Worm (Caenorhabditis elegans) whole organism, young adult: ENCODE data around the gene W02F12.4.

Experiments
- D2030.7 ChIP-seq: fragments of 200-800 bp; sonication (Bioruptor generic); IDR thresholded peaks from 2 replicates; pipeline ENCODE4 v1.3.6; 2022; ENCODE audit warnings: missing genetic modification reagents, missing genetic modification characterization, missing compliant biosample characterization
- F23B12.7 ChIP-seq: sonication (generic microtip); optimal IDR thresholded peaks from 2 replicates; lab custom pipeline; 2017; ENCODE audit warnings: missing genetic modification characterization, mild to moderate bottlenecking, missing compliant biosample characterization, antibody characterized with exemption, moderate library complexity; ENCODE audit not compliant: insufficient read depth
- K11D2.4 ChIP-seq: fragments of 200-800 bp; sonication (Bioruptor generic); IDR thresholded peaks from 2 replicates; pipeline ENCODE4 v1.3.6; 2022; ENCODE audit warnings: missing genetic modification reagents, missing genetic modification characterization, missing compliant biosample characterization
- Y53F4B.3 ChIP-seq: fragments of 200-800 bp; sonication (Bioruptor generic); IDR thresholded peaks from 2 replicates; pipeline ENCODE4 v1.3.6; 2022; ENCODE audit warnings: missing genetic modification reagents, missing genetic modification characterization, missing compliant biosample characterization
- Y67H2A.10 ChIP-seq: fragments of 200-800 bp; sonication (Bioruptor generic); conservative IDR thresholded peaks from 2 replicates; pipeline ENCODE4 v1.3.6; 2022; ENCODE audit warnings: missing genetic modification reagents, missing genetic modification characterization, missing compliant biosample characterization
- Y79H2A.3 ChIP-seq: fragments of 200-800 bp; sonication (Bioruptor generic); conservative IDR thresholded peaks from 2 replicates; pipeline ENCODE4 v1.3.6; 2022; ENCODE audit warnings: missing genetic modification reagents, missing genetic modification characterization, missing compliant biosample characterization
- ZK185.1 ChIP-seq: sonication (generic microtip); optimal IDR thresholded peaks from 2 replicates; lab custom pipeline; 2016; ENCODE audit warnings: mild to moderate bottlenecking, missing genetic modification characterization, missing compliant biosample characterization; ENCODE audit not compliant: poor library complexity, severe bottlenecking
- athp-1 ChIP-seq: sonication (generic microtip); optimal IDR thresholded peaks from 2 replicates; lab custom pipeline; 2017; ENCODE audit warnings: mild to moderate bottlenecking, missing genetic modification characterization, missing compliant biosample characterization
- attf-5 ChIP-seq: fragments of 200-800 bp; sonication (Bioruptor generic); optimal IDR thresholded peaks from 2 replicates; lab custom pipeline; 2018; ENCODE audit warnings: mild to moderate bottlenecking, missing genetic modification characterization, missing compliant biosample characterization
- bed-1 ChIP-seq: fragments of 200-800 bp; sonication (Bioruptor generic); IDR thresholded peaks from 2 replicates; pipeline ENCODE4 v1.3.6; 2022; ENCODE audit warnings: missing genetic modification reagents, missing genetic modification characterization, missing compliant biosample characterization
- dpff-1 ChIP-seq: sonication (generic microtip); optimal IDR thresholded peaks from 2 replicates; lab custom pipeline; 2017; ENCODE audit warnings: mild to moderate bottlenecking, missing genetic modification characterization, missing compliant biosample characterization
- hlh-26 ChIP-seq: fragments of 200-800 bp; sonication (Bioruptor generic); conservative IDR thresholded peaks from 2 replicates; pipeline ENCODE4 v1.3.6; 2022; ENCODE audit warnings: missing genetic modification reagents, missing genetic modification characterization, missing compliant biosample characterization
- hrde-1 ChIP-seq: sonication (generic microtip); optimal IDR thresholded peaks from 2 replicates; lab custom pipeline; 2016; ENCODE audit warnings: missing genetic modification characterization, mild to moderate bottlenecking, missing compliant biosample characterization, moderate library complexity, missing genotype, missing genetic modification reagents, borderline replicate concordance
- hsf-1 ChIP-seq: fragments of 200-800 bp; sonication (Bioruptor generic); IDR thresholded peaks from 2 replicates; pipeline ENCODE4 v1.3.6; 2022; ENCODE audit warnings: missing genetic modification reagents, missing genetic modification characterization, missing compliant biosample characterization
- lsl-1 ChIP-seq: fragments of 200-800 bp; sonication (Bioruptor generic); optimal IDR thresholded peaks from 2 replicates; lab custom pipeline; 2018; ENCODE audit warnings: mild to moderate bottlenecking, missing genetic modification characterization, moderate library complexity, missing compliant biosample characterization
- mel-28 ChIP-seq: sonication (generic microtip); optimal IDR thresholded peaks from 2 replicates; lab custom pipeline; 2016; ENCODE audit warnings: borderline replicate concordance, mild to moderate bottlenecking, missing genetic modification characterization, missing compliant biosample characterization
- nhr-80 ChIP-seq: sonication (generic microtip); optimal IDR thresholded peaks from 2 replicates; lab custom pipeline; 2016; ENCODE audit warnings: missing genetic modification characterization, missing compliant biosample characterization
- rec-8 ChIP-seq, 2 experiments: sonication (generic microtip); optimal IDR thresholded peaks; 2 replicates each; lab custom pipeline; 2016; ENCODE audit warnings: mild to moderate bottlenecking in 2 of 2, missing genetic modification characterization in 2 of 2, missing genetic modification reagents in 2 of 2, missing genotype in 2 of 2, missing biosample characterization in 1 of 2, missing compliant biosample characterization in 1 of 2, moderate library complexity in 1 of 2
- snpc-3.4 ChIP-seq: sonication (generic microtip); optimal IDR thresholded peaks from 2 replicates; lab custom pipeline; 2017; ENCODE audit warnings: missing genetic modification characterization, mild to moderate bottlenecking, missing compliant biosample characterization, antibody characterized with exemption, moderate library complexity, missing genotype, missing genetic modification reagents
- snpc-4 ChIP-seq, 5 experiments: fragments of 150-350 bp in 1 of 5; sonication (generic microtip) in 4 of 5; optimal IDR thresholded peaks; 2 replicates each; lab custom pipeline; 2014 to 2018; ENCODE audit warnings: missing genetic modification characterization in 5 of 5, missing biosample characterization in 3 of 5, antibody characterized with exemption in 2 of 5, mild to moderate bottlenecking in 2 of 5, missing compliant biosample characterization in 2 of 5, missing genotype in 2 of 5, moderate library complexity in 2 of 5, missing genetic modification reagents in 1 of 5
- xnd-1 ChIP-seq: sonication (generic microtip); optimal IDR thresholded peaks from 2 replicates; lab custom pipeline; 2016; ENCODE audit warnings: missing genotype, missing genetic modification reagents, missing genetic modification characterization, missing compliant biosample characterization
- zfh-2 ChIP-seq: fragments of 200-800 bp; sonication (Bioruptor generic); conservative IDR thresholded peaks from 2 replicates; pipeline ENCODE4 v1.3.6; 2022; ENCODE audit warnings: missing genetic modification reagents, missing genetic modification characterization, missing compliant biosample characterization
- ztf-28 ChIP-seq: fragments of 200-800 bp; sonication (Bioruptor generic); IDR thresholded peaks from 2 replicates; pipeline ENCODE4 v1.3.6; 2022; ENCODE audit warnings: missing genetic modification reagents, missing genetic modification characterization, missing compliant biosample characterization

Gene W02F12.4

ce11 chrV:6681501-6681900, 25.2 kb downstream of the W02F12.4 start, which contains the start of gene egl-46:
egl-46 (minus strand) TSS chrV:6681573.
- TF ChIP-seq zfh-2 (GFP tag; lab: Robert Waterston, UW) (0 out of 2 replicates have a peak, but pooled peaks have one; percentile 19), hrde-1 (tag; lab: Kevin White, UChicago) (no peak)

- TF ChIP-seq nhr-80 (tag; lab: Kevin White, UChicago) (peak; percentile 87), hsf-1 (GFP tag; lab: Robert Waterston, UW) (no peak)
Measured at ce11 chrV:6676158-6676849, 30.4 kb downstream of the W02F12.4 start, which contains the start of gene cest-34. cest-34 (plus strand) TSS chrV:6676799.

- TF ChIP-seq ZK185.1 (tag; lab: Kevin White, UChicago) (no peak), F23B12.7 (tag; lab: Kevin White, UChicago) (no peak), Y79H2A.3 (GFP tag; lab: Robert Waterston, UW) (no peak), lsl-1 (GFP tag; lab: Kevin White, UChicago) (no peak), hlh-26 (GFP tag; lab: Robert Waterston, UW) (no peak), athp-1 (tag; lab: Kevin White, UChicago) (no peak), ztf-28 (GFP tag; lab: Robert Waterston, UW) (no peak), bed-1 (GFP tag; lab: Robert Waterston, UW) (no peak), K11D2.4 (GFP tag; lab: Robert Waterston, UW) (no peak), xnd-1 (tag; lab: Kevin White, UChicago) (no peak), snpc-3.4 (tag; lab: Kevin White, UChicago) (no peak), D2030.7 (GFP tag; lab: Robert Waterston, UW) (no peak), zfh-2 (GFP tag; lab: Robert Waterston, UW) (no peak)
- TF ChIP-seq, all 124 proteins: peak for 0
Measured at ce11 chrV:6673967-6674366, 32.8 kb downstream of the W02F12.4 start, which contains the start of gene cest-31. cest-31 (plus strand) TSS chrV:6674267.

ce11 chrV:6669520-6669919, 37.2 kb downstream of the W02F12.4 start, which contains the start of gene cest-28:
cest-28 (plus strand) TSS chrV:6669820.
- TF ChIP-seq Y79H2A.3 (GFP tag; lab: Robert Waterston, UW) (no peak), hsf-1 (GFP tag; lab: Robert Waterston, UW) (no peak), hlh-26 (GFP tag; lab: Robert Waterston, UW) (no peak), Y67H2A.10 (GFP tag; lab: Robert Waterston, UW) (no peak), nhr-80 (tag; lab: Kevin White, UChicago) (peak; percentile 32)

ce11 chrV:6668741-6669140, 38.0 kb downstream of the W02F12.4 start, which contains the start of gene str-180:
str-180 (minus strand) TSS chrV:6668841.
- TF ChIP-seq attf-5 (GFP tag; lab: Kevin White, UChicago), result no peak
- TF ChIP-seq mel-28, result no peak
- no peak for TF ChIP-seq snpc-4 (GFP tag; optimal IDR thresholded peaks at IDR 0.05; lab: Kevin White, UChicago)
- no peak for TF ChIP-seq snpc-4 (tag; optimal IDR thresholded peaks at IDR 0.05; lab: Kevin White, UChicago)
- no peak for TF ChIP-seq rec-8 (tag; optimal IDR thresholded peaks at IDR 0.05; lab: Kevin White, UChicago)

- TF ChIP-seq ZK185.1 (tag; lab: Kevin White, UChicago) (no peak), nhr-80 (tag; lab: Kevin White, UChicago) (peak; percentile 33), dpff-1 (tag; lab: Kevin White, UChicago) (no peak), Y53F4B.3 (GFP tag; lab: Robert Waterston, UW) (no peak)
Measured at ce11 chrV:6666557-6666956, 40.2 kb downstream of the W02F12.4 start.
